Worm (Caenorhabditis elegans) whole organism, L4 larva: ENCODE measurements around the gene str-124.
A peak's percentile ranks its signal among the peaks of the same experiment; 100 is the strongest.

Experiments used
- Y75B8A.6 ChIP-seq: fragments of 200-800 bp; sonication (Bioruptor generic); IDR thresholded peaks from 2 replicates; pipeline ENCODE4 v1.3.6; 2022; ENCODE audit warnings: missing genetic modification reagents, missing genetic modification characterization, missing compliant biosample characterization
- ZK546.5 ChIP-seq, 2 experiments: sonication (generic microtip); optimal IDR thresholded peaks; 2 replicates each; lab custom pipeline; 2017; ENCODE audit warnings: missing biosample characterization in 2 of 2, missing genetic modification characterization in 2 of 2
- daf-12 ChIP-seq: fragments of 150-350 bp; optimal IDR thresholded peaks from 2 replicates; lab custom pipeline; 2014; ENCODE audit warnings: missing biosample characterization, missing genetic modification reagents, missing genetic modification characterization
- fos-1 ChIP-seq: fragments of 150-350 bp; optimal IDR thresholded peaks from 2 replicates; lab custom pipeline; 2014; ENCODE audit warnings: missing biosample characterization, missing genetic modification characterization
- hlh-11 ChIP-seq: fragments of 200-800 bp; sonication (Bioruptor generic); optimal IDR thresholded peaks from 2 replicates; lab custom pipeline; 2018; ENCODE audit warnings: mild to moderate bottlenecking, missing genetic modification characterization, missing compliant biosample characterization
- hlh-30 ChIP-seq: sonication (generic microtip); optimal IDR thresholded peaks from 2 replicates; lab custom pipeline; 2017; ENCODE audit warnings: antibody characterized with exemption, mild to moderate bottlenecking, missing genetic modification characterization, missing compliant biosample characterization; ENCODE audit not compliant: insufficient read depth
- mes-2 ChIP-seq: sonication (generic microtip); optimal IDR thresholded peaks from 2 replicates; lab custom pipeline; 2016; ENCODE audit warnings: missing genotype, mild to moderate bottlenecking, missing genetic modification characterization, missing compliant biosample characterization; ENCODE audit not compliant: poor library complexity, severe bottlenecking
- nhr-237 ChIP-seq: sonication (generic microtip); optimal IDR thresholded peaks from 2 replicates; lab custom pipeline; 2017; ENCODE audit warnings: missing biosample characterization, missing genetic modification characterization
- nhr-77 ChIP-seq: fragments of 150-350 bp; optimal IDR thresholded peaks from 2 replicates; lab custom pipeline; 2014; ENCODE audit warnings: missing biosample characterization, missing genetic modification characterization
- snpc-4 ChIP-seq: fragments of 150-350 bp; optimal IDR thresholded peaks from 2 replicates; lab custom pipeline; 2014; ENCODE audit warnings: missing biosample characterization, missing genetic modification characterization
- zag-1 ChIP-seq: fragments of 150-350 bp; optimal IDR thresholded peaks from 2 replicates; lab custom pipeline; 2014; ENCODE audit warnings: missing biosample characterization, missing genetic modification characterization
- zip-11 ChIP-seq: fragments of 200-800 bp; sonication (Bioruptor generic); IDR thresholded peaks from 2 replicates; pipeline ENCODE4 v1.3.6; 2022; ENCODE audit warnings: missing genetic modification characterization, missing compliant biosample characterization
- ztf-7 ChIP-seq: fragments of 150-350 bp; optimal IDR thresholded peaks from 2 replicates; lab custom pipeline; 2014; ENCODE audit warnings: missing biosample characterization, missing genetic modification characterization

- TF ChIP-seq nhr-237 (tag; lab: Kevin White, UChicago) (no peak), hlh-11 (tag; lab: Kevin White, UChicago) (peak; percentile 37), Y75B8A.6 (GFP tag; lab: Robert Waterston, UW) (no peak), fos-1 (tag; lab: Kevin White, UChicago) (no peak), daf-12 (tag; lab: Kevin White, UChicago) (no peak), zag-1 (tag; lab: Kevin White, UChicago) (no peak), snpc-4 (tag; lab: Kevin White, UChicago) (no peak), hlh-30 (tag; lab: Kevin White, UChicago) (no peak), zip-11 (GFP tag; lab: Robert Waterston, UW) (no peak), ZK546.5 (tag; optimal IDR thresholded peaks at IDR 0.05; lab: Kevin White, UChicago) (no peak), mes-2 (tag; lab: Kevin White, UChicago) (no peak), ztf-7 (tag; lab: Kevin White, UChicago) (no peak), nhr-77 (tag; lab: Kevin White, UChicago) (no peak)
Measured at ce11 chrX:12834848-12835247, 47.1 kb downstream of the str-124 start.
